Worm (Caenorhabditis elegans): ENCODE results near the gene nlp-30.

ce11 chrV:3985104-3985503 lies 3.3 kb downstream of the nlp-30 start:
- TF ChIP-seq T22C8.4 (GFP tag; IDR thresholded peaks at IDR 0.05) (no peak), med-1 (GFP tag; optimal IDR thresholded peaks at IDR 0.05; ENCODE audit: insufficient read depth) (no peak)

All from whole organism, midembryonic.